Worm (Caenorhabditis elegans) whole organism, L4 larva: ENCODE data around the gene W05B10.4.

Experiments
- F26F4.8 ChIP-seq: fragments of 200-800 bp; sonication (Bioruptor generic); conservative IDR thresholded peaks from 2 replicates; pipeline ENCODE4 v1.3.6; 2022; ENCODE audit warnings: missing genetic modification characterization, missing compliant biosample characterization
- ceh-32 ChIP-seq: sonication (generic microtip); optimal IDR thresholded peaks from 2 replicates; lab custom pipeline; 2016; ENCODE audit warnings: mild to moderate bottlenecking, missing genetic modification characterization, missing compliant biosample characterization; ENCODE audit not compliant: poor library complexity
- egl-43 ChIP-seq: fragments of 200-800 bp; sonication (Bioruptor generic); IDR thresholded peaks from 2 replicates; pipeline ENCODE4 v1.3.6; 2022; ENCODE audit warnings: missing genetic modification reagents, missing genetic modification characterization, missing compliant biosample characterization
- hlh-30 ChIP-seq: sonication (generic microtip); optimal IDR thresholded peaks from 2 replicates; lab custom pipeline; 2017; ENCODE audit warnings: antibody characterized with exemption, mild to moderate bottlenecking, missing genetic modification characterization, missing compliant biosample characterization; ENCODE audit not compliant: insufficient read depth
- lin-39 ChIP-seq: fragments of 150-350 bp; optimal IDR thresholded peaks from 2 replicates; lab custom pipeline; 2014; ENCODE audit warnings: missing biosample characterization, missing genetic modification reagents, missing genetic modification characterization
- nhr-11 ChIP-seq: fragments of 150-350 bp; optimal IDR thresholded peaks from 2 replicates; lab custom pipeline; 2014; ENCODE audit warnings: missing biosample characterization, missing genetic modification characterization
- pqm-1 ChIP-seq: sonication (generic microtip); optimal IDR thresholded peaks from 2 replicates; lab custom pipeline; 2017; ENCODE audit warnings: missing biosample characterization, missing genetic modification characterization
- skn-1 ChIP-seq: fragments of 150-350 bp; optimal IDR thresholded peaks from 2 replicates; lab custom pipeline; 2014; ENCODE audit warnings: missing biosample characterization, missing genetic modification characterization
- snpc-4 ChIP-seq: fragments of 150-350 bp; optimal IDR thresholded peaks from 2 replicates; lab custom pipeline; 2014; ENCODE audit warnings: missing biosample characterization, missing genetic modification characterization
- unc-62 ChIP-seq, 3 experiments: fragments of 150-350 bp in 1 of 3; sonication (generic microtip); optimal IDR thresholded peaks in 2 of 3; peaks in 1 of 3; 1 replicate in 1 of 3; 2 replicates in 2 of 3; lab custom pipeline; 2014 to 2017; ENCODE audit warnings: missing biosample characterization in 3 of 3, missing genetic modification characterization in 3 of 3, missing genetic modification reagents in 3 of 3, missing genotype in 1 of 3

ce11 chrV:12667926-12668325 lies at the start of gene W05B10.4:
- TF ChIP-seq unc-62 (GFP tag; optimal IDR thresholded peaks at IDR 0.05 in 1 of 2; lab: Kevin White, UChicago) (no peak), unc-62 (tag; optimal IDR thresholded peaks at IDR 0.05; lab: Kevin White, UChicago) (no peak), skn-1 (no peak), lin-39 (tag; lab: Kevin White, UChicago) (no peak), hlh-30 (no peak), snpc-4 (tag; lab: Kevin White, UChicago) (no peak), pqm-1 (no peak), ceh-32 (tag; lab: Kevin White, UChicago) (no peak), F26F4.8 (GFP tag; lab: Robert Waterston, UW) (no peak), egl-43 (GFP tag; lab: Robert Waterston, UW) (no peak), nhr-11 (tag; lab: Kevin White, UChicago) (no peak)
